Fruit fly (Drosophila melanogaster): Measurements from ENCODE around the gene ValRS-m.

ValRS-m gene

dm6 chr3L:8996899-8997685 lies 32.5 kb upstream of the ValRS-m start:
- TF ChIP-seq CG8632 (GFP tag; optimal IDR thresholded peaks at IDR 0.05): no peak
- TF ChIP-seq CG34406 (GFP tag; optimal IDR thresholded peaks at IDR 0.05): no peak
- no peak for TF ChIP-seq Hr39 (GFP tag; optimal IDR thresholded peaks at IDR 0.05)
- peak; percentile 52 for TF ChIP-seq achi (GFP tag; optimal IDR thresholded peaks at IDR 0.05)
- no peak for TF ChIP-seq CG3032 (tag; optimal IDR thresholded peaks at IDR 0.05)
- no peak for TF ChIP-seq CG9139 (GFP tag; optimal IDR thresholded peaks at IDR 0.05)
- TF ChIP-seq cyc (GFP tag; optimal IDR thresholded peaks at IDR 0.05): no peak
- TF ChIP-seq Met (GFP tag; optimal IDR thresholded peaks at IDR 0.05): no peak
- TF ChIP-seq Eip93F (GFP tag; optimal IDR thresholded peaks at IDR 0.05): no peak
- no peak for TF ChIP-seq lz (GFP tag; optimal IDR thresholded peaks at IDR 0.05)
- TF ChIP-seq Hr4 (GFP tag; optimal IDR thresholded peaks at IDR 0.05): no peak
- no peak for TF ChIP-seq spab (GFP tag; optimal IDR thresholded peaks at IDR 0.05)
- no peak for TF ChIP-seq CG6276 (GFP tag; optimal IDR thresholded peaks at IDR 0.05)
- no peak for TF ChIP-seq CG8319 (GFP tag; optimal IDR thresholded peaks at IDR 0.05)
- no peak for TF ChIP-seq esn (GFP tag; optimal IDR thresholded peaks at IDR 0.05)
- TF ChIP-seq Sox15 (GFP tag; optimal IDR thresholded peaks at IDR 0.05): no peak
- TF ChIP-seq ss (GFP tag; optimal IDR thresholded peaks at IDR 0.05): peak in 1 of 2 experiments; percentile 21
- TF ChIP-seq net (GFP tag; optimal IDR thresholded peaks at IDR 0.05): peak; percentile 18
- TF ChIP-seq acj6 (GFP tag; optimal IDR thresholded peaks at IDR 0.05): no peak
- 0 out of 3 replicates have a peak, but pooled peaks have one; percentile 18 for TF ChIP-seq CG6163 (GFP tag; IDR thresholded peaks at IDR 0.05)
- peak; percentile 14; the same call in 1 of the 3 replicates for TF ChIP-seq CG8119 (GFP tag; IDR thresholded peaks at IDR 0.05)
- no peak for TF ChIP-seq Ets96B (tag; optimal IDR thresholded peaks at IDR 0.05)
- TF ChIP-seq CG3919 (GFP tag; optimal IDR thresholded peaks at IDR 0.05): peak; percentile 15
- TF ChIP-seq topi (GFP tag; optimal IDR thresholded peaks at IDR 0.05): no peak
- TF ChIP-seq CG16779 (tag; optimal IDR thresholded peaks at IDR 0.05): no peak
- peak; percentile 26 for TF ChIP-seq dsx (GFP tag; optimal IDR thresholded peaks at IDR 0.05; ENCODE audit: poor library complexity, severe bottlenecking)
- no peak for TF ChIP-seq Smox (GFP tag; optimal IDR thresholded peaks at IDR 0.05)
- no peak for TF ChIP-seq CG7368 (GFP tag; optimal IDR thresholded peaks at IDR 0.05)
- TF ChIP-seq Eip75B (GFP tag; optimal IDR thresholded peaks at IDR 0.05): no peak
- TF ChIP-seq CG4318 (GFP tag; optimal IDR thresholded peaks at IDR 0.05): no peak
- no peak for TF ChIP-seq CG32006 (GFP tag; optimal IDR thresholded peaks at IDR 0.05)
- no peak for TF ChIP-seq salr (GFP tag; optimal IDR thresholded peaks at IDR 0.05)
- no peak for TF ChIP-seq OdsH (GFP tag; optimal IDR thresholded peaks at IDR 0.05)
- TF ChIP-seq CG11294 (GFP tag; IDR thresholded peaks at IDR 0.05): no peak
- no peak for TF ChIP-seq dac (GFP tag; optimal IDR thresholded peaks at IDR 0.05)
- peak; percentile 13 for TF ChIP-seq Sox102F (GFP tag; optimal IDR thresholded peaks at IDR 0.05)
- TF ChIP-seq Sox14 (GFP tag; optimal IDR thresholded peaks at IDR 0.05): no peak
- no peak for TF ChIP-seq Gug (GFP tag; IDR thresholded peaks at IDR 0.05)
- no peak for TF ChIP-seq CG11902 (GFP tag; optimal IDR thresholded peaks at IDR 0.05)
- TF ChIP-seq fd85E (GFP tag; optimal IDR thresholded peaks at IDR 0.05): no peak
- no peak for TF ChIP-seq CG31627 (GFP tag; optimal IDR thresholded peaks at IDR 0.05)
- TF ChIP-seq eg (GFP tag; IDR thresholded peaks at IDR 0.05): 0 out of 3 replicates have a peak, but pooled peaks have one; percentile 34
- no peak for TF ChIP-seq CG6808 (GFP tag; optimal IDR thresholded peaks at IDR 0.05)
- TF ChIP-seq svp (GFP tag): peak; percentile 89
- TF ChIP-seq CG11762 (GFP tag; optimal IDR thresholded peaks at IDR 0.05; ENCODE audit: insufficient read depth): no peak
- TF ChIP-seq CG15336 (GFP tag; IDR thresholded peaks at IDR 0.05): 0 out of 2 replicates have a peak, but pooled peaks have one; percentile 31
- TF ChIP-seq Ets21C (GFP tag; optimal IDR thresholded peaks at IDR 0.05): no peak
- peak; percentile 91 for TF ChIP-seq Blimp-1 (GFP tag; optimal IDR thresholded peaks at IDR 0.05)
- TF ChIP-seq pdm3 (GFP tag; optimal IDR thresholded peaks at IDR 0.05): no peak
- peak; percentile 2 for TF ChIP-seq CG1621 (tag; optimal IDR thresholded peaks at IDR 0.05)
- no peak for TF ChIP-seq fd59A (GFP tag; optimal IDR thresholded peaks at IDR 0.05)
